Fruit fly (Drosophila melanogaster) whole organism, prepupa: ENCODE measurements around the gene COX6AL2.

Source experiments
- Blimp-1 ChIP-seq: fragments of 200-800 bp; sonication (Bioruptor generic); optimal IDR thresholded peaks from 3 replicates; lab custom pipeline; 2017; ENCODE audit warnings: missing biosample characterization, missing genetic modification characterization, mild to moderate bottlenecking, moderate library complexity, missing genetic modification reagents
- CG11762 ChIP-seq: fragments of 200-800 bp; sonication (Bioruptor generic); optimal IDR thresholded peaks from 3 replicates; lab custom pipeline; 2016; ENCODE audit warnings: missing biosample characterization, missing genetic modification characterization; ENCODE audit not compliant: insufficient read depth
- CG3919 ChIP-seq: fragments of 200-800 bp; sonication (Bioruptor generic); optimal IDR thresholded peaks from 3 replicates; lab custom pipeline; 2016; ENCODE audit warnings: missing biosample characterization, missing genetic modification characterization
- CG6808 ChIP-seq: fragments of 200-800 bp; sonication (Bioruptor generic); optimal IDR thresholded peaks from 3 replicates; lab custom pipeline; 2017; ENCODE audit warnings: missing biosample characterization, missing genetic modification characterization, mild to moderate bottlenecking, moderate library complexity, missing genetic modification reagents
- Gug ChIP-seq: fragments of 200-800 bp; sonication (Bioruptor generic); IDR thresholded peaks from 2 replicates; pipeline ENCODE4 v1.3.6; 2022; ENCODE audit warnings: missing biosample characterization, missing genetic modification characterization
- Sox14 ChIP-seq: fragments of 200-800 bp; sonication (Bioruptor generic); optimal IDR thresholded peaks from 3 replicates; lab custom pipeline; 2016; ENCODE audit warnings: missing biosample characterization, missing genetic modification characterization
- cyc ChIP-seq: fragments of 200-800 bp; sonication (Bioruptor generic); optimal IDR thresholded peaks from 3 replicates; lab custom pipeline; 2016; ENCODE audit warnings: missing biosample characterization, missing genetic modification characterization
- eg ChIP-seq: fragments of 200-800 bp; sonication (Bioruptor generic); IDR thresholded peaks from 3 replicates; pipeline ENCODE4 v1.3.6; 2022; ENCODE audit warnings: missing biosample characterization, missing genetic modification characterization
- pdm3 ChIP-seq: fragments of 200-800 bp; sonication (Bioruptor generic); optimal IDR thresholded peaks from 3 replicates; lab custom pipeline; 2016; ENCODE audit warnings: missing biosample characterization, missing genetic modification characterization
- topi ChIP-seq: fragments of 200-800 bp; sonication (Bioruptor generic); optimal IDR thresholded peaks from 3 replicates; lab custom pipeline; 2016; ENCODE audit warnings: missing biosample characterization, missing genetic modification characterization

- TF ChIP-seq cyc (GFP tag; lab: Kevin White, UChicago) (no peak), CG3919 (GFP tag; lab: Kevin White, UChicago) (no peak), topi (GFP tag; lab: Kevin White, UChicago) (no peak), eg (GFP tag; lab: Robert Waterston, UW) (no peak), pdm3 (GFP tag; lab: Kevin White, UChicago) (no peak), Sox14 (GFP tag; lab: Kevin White, UChicago) (no peak), Gug (no peak), Blimp-1 (GFP tag; lab: Kevin White, UChicago) (no peak), CG6808 (no peak), CG11762 (GFP tag; lab: Kevin White, UChicago) (no peak)
Measured at dm6 chr3L:18860467-18860866, 53.5 kb downstream of the COX6AL2 start.
